Worm (Caenorhabditis elegans) whole organism, L1 larva: ENCODE measurements around the gene fmo-4.

ENCODE experiments used
- dsc-1 ChIP-seq: sonication (generic microtip); optimal IDR thresholded peaks from 2 replicates; lab custom pipeline; 2016; ENCODE audit warnings: mild to moderate bottlenecking, missing genetic modification characterization, missing compliant biosample characterization
- lir-3 ChIP-seq: sonication (generic microtip); optimal IDR thresholded peaks from 2 replicates; lab custom pipeline; 2016; ENCODE audit warnings: mild to moderate bottlenecking, missing genetic modification characterization, moderate library complexity, missing compliant biosample characterization; ENCODE audit not compliant: poor library complexity
- mep-1 ChIP-seq: fragments of 150-350 bp; optimal IDR thresholded peaks from 2 replicates; lab custom pipeline; 2014; ENCODE audit warnings: missing biosample characterization, missing genetic modification characterization
- nhr-11 ChIP-seq: fragments of 150-350 bp; optimal IDR thresholded peaks from 2 replicates; lab custom pipeline; 2014; ENCODE audit warnings: missing biosample characterization, missing genetic modification characterization
- pqm-1 ChIP-seq: sonication (generic microtip); optimal IDR thresholded peaks from 3 replicates; lab custom pipeline; 2017; ENCODE audit warnings: missing biosample characterization, missing genetic modification characterization
- unc-62 ChIP-seq: fragments of 150-350 bp; optimal IDR thresholded peaks from 2 replicates; lab custom pipeline; 2014; ENCODE audit warnings: missing biosample characterization, missing genetic modification reagents, missing genetic modification characterization
- ztf-11 ChIP-seq, 2 experiments: sonication (generic microtip); optimal IDR thresholded peaks; 2 replicates each; lab custom pipeline; 2016 to 2017; ENCODE audit warnings: missing genetic modification characterization in 2 of 2, missing biosample characterization in 1 of 2, missing compliant biosample characterization in 1 of 2

ce11 chrV:13600882-13601281 lies 5.6 kb downstream of the fmo-4 start, which contains the start of gene rdy-2:
- no peak for TF ChIP-seq mep-1 (tag; lab: Kevin White, UChicago)
- no peak for TF ChIP-seq pqm-1 (tag; lab: Kevin White, UChicago)
- no peak for TF ChIP-seq lir-3 (tag; lab: Kevin White, UChicago)
- TF ChIP-seq dsc-1 (tag; lab: Kevin White, UChicago): no peak
- no peak for TF ChIP-seq ztf-11 (tag; optimal IDR thresholded peaks at IDR 0.05; lab: Kevin White, UChicago)
- no peak for TF ChIP-seq nhr-11 (tag; lab: Kevin White, UChicago)
- no peak for TF ChIP-seq unc-62
